Fruit fly (Drosophila melanogaster) whole organism, embryonic: ENCODE data around the gene Vps2.
A peak's percentile ranks its signal among the peaks of the same experiment; 100 is the strongest.

ENCODE experiments used
- CG11398 ChIP-seq: fragments of 200-800 bp; sonication (Bioruptor generic); optimal IDR thresholded peaks from 2 replicates; lab custom pipeline; 2016; ENCODE audit warnings: missing biosample characterization, missing genetic modification characterization
- CG11504 ChIP-seq: fragments of 200-800 bp; sonication (Bioruptor generic); optimal IDR thresholded peaks from 3 replicates; lab custom pipeline; 2019; ENCODE audit warnings: missing biosample characterization, mild to moderate bottlenecking, missing genetic modification characterization, moderate library complexity
- CG12155 ChIP-seq: fragments of 200-800 bp; sonication (Bioruptor generic); optimal IDR thresholded peaks from 3 replicates; lab custom pipeline; 2016; ENCODE audit warnings: missing biosample characterization, missing genetic modification characterization
- CG14667 ChIP-seq: fragments of 200-800 bp; sonication (Bioruptor generic); IDR thresholded peaks from 2 replicates; pipeline ENCODE4 v1.3.6; 2022; ENCODE audit warnings: missing biosample characterization, missing genetic modification characterization
- CG1602 ChIP-seq: fragments of 200-800 bp; sonication (Bioruptor generic); optimal IDR thresholded peaks from 3 replicates; lab custom pipeline; 2016; ENCODE audit warnings: missing biosample characterization, missing genetic modification characterization
- CG17328 ChIP-seq: fragments of 200-800 bp; sonication (Bioruptor generic); IDR thresholded peaks from 2 replicates; pipeline ENCODE4 v1.3.6; 2022; ENCODE audit warnings: missing biosample characterization, missing genetic modification characterization
- CG17829 ChIP-seq: fragments of 200-800 bp; optimal IDR thresholded peaks from 2 replicates; lab custom pipeline; 2019; ENCODE audit warnings: missing biosample characterization, mild to moderate bottlenecking, missing genetic modification characterization, moderate library complexity
- CG18599 ChIP-seq: fragments of 200-800 bp; sonication (Bioruptor generic); optimal IDR thresholded peaks from 3 replicates; lab custom pipeline; 2017; ENCODE audit warnings: missing biosample characterization, missing genetic modification characterization, mild to moderate bottlenecking, moderate library complexity, missing genetic modification reagents
- CG18764 ChIP-seq: fragments of 200-800 bp; sonication (Bioruptor generic); optimal IDR thresholded peaks from 3 replicates; lab custom pipeline; 2016; ENCODE audit warnings: missing biosample characterization, missing genetic modification characterization
- CG31441 ChIP-seq: fragments of 200-800 bp; sonication (Bioruptor generic); IDR thresholded peaks from 2 replicates; pipeline ENCODE4 v1.3.6; 2022; ENCODE audit warnings: missing biosample characterization, missing genetic modification characterization
- CG3407 ChIP-seq: fragments of 200-800 bp; sonication (Bioruptor generic); optimal IDR thresholded peaks from 2 replicates; lab custom pipeline; 2018; ENCODE audit warnings: missing biosample characterization, mild to moderate bottlenecking, missing genetic modification characterization
- CG34422 ChIP-seq: fragments of 200-800 bp; sonication (Bioruptor generic); IDR thresholded peaks from 3 replicates; pipeline ENCODE4 v1.3.6; 2022; ENCODE audit warnings: missing biosample characterization, missing genetic modification characterization
- CG4424 ChIP-seq: fragments of 200-800 bp; sonication (Bioruptor generic); optimal IDR thresholded peaks from 3 replicates; lab custom pipeline; 2016; ENCODE audit warnings: missing biosample characterization, missing genetic modification characterization
- CG4707 ChIP-seq: fragments of 200-800 bp; sonication (Bioruptor generic); optimal IDR thresholded peaks from 2 replicates; lab custom pipeline; 2018; ENCODE audit warnings: missing biosample characterization, mild to moderate bottlenecking, missing genetic modification characterization, moderate library complexity
- CG4820 ChIP-seq: fragments of 200-800 bp; sonication (Bioruptor generic); optimal IDR thresholded peaks from 3 replicates; lab custom pipeline; 2016; ENCODE audit warnings: missing biosample characterization, missing genetic modification characterization
- CG4854 ChIP-seq: fragments of 200-800 bp; sonication (Bioruptor generic); optimal IDR thresholded peaks from 2 replicates; lab custom pipeline; 2016; ENCODE audit warnings: missing biosample characterization, missing genetic modification characterization, inconsistent platforms
- CG6689 ChIP-seq: fragments of 200-800 bp; sonication (Bioruptor generic); IDR thresholded peaks from 2 replicates; pipeline ENCODE4 v1.3.6; 2022; ENCODE audit warnings: missing biosample characterization, missing genetic modification characterization
- CG8359 ChIP-seq: fragments of 200-800 bp; sonication (Bioruptor generic); optimal IDR thresholded peaks from 2 replicates; lab custom pipeline; 2017; ENCODE audit warnings: missing biosample characterization, mild to moderate bottlenecking, missing genetic modification characterization, borderline replicate concordance
- CG8388 ChIP-seq: fragments of 200-800 bp; sonication (Bioruptor generic); optimal IDR thresholded peaks from 2 replicates; lab custom pipeline; 2019; ENCODE audit warnings: missing biosample characterization, mild to moderate bottlenecking, missing genetic modification characterization, moderate library complexity
- CG9727 ChIP-seq: fragments of 200-800 bp; sonication (Bioruptor generic); optimal IDR thresholded peaks from 3 replicates; lab custom pipeline; 2017; ENCODE audit warnings: missing biosample characterization, mild to moderate bottlenecking, missing genetic modification characterization
- D ChIP-seq, 2 experiments: fragments of 200-800 bp in 1 of 2; fragments of >200 bp in 1 of 2; sonication (Bioruptor generic) in 1 of 2; optimal IDR thresholded peaks; 2 replicates in 1 of 2; 3 replicates in 1 of 2; lab custom pipeline; 2017; ENCODE audit warnings: mild to moderate bottlenecking in 1 of 2, missing biosample characterization in 1 of 2, missing genetic modification characterization in 1 of 2, missing genetic modification reagents in 1 of 2
- Dbx ChIP-seq: fragments of 200-800 bp; sonication (Bioruptor generic); IDR thresholded peaks from 3 replicates; pipeline ENCODE4 v1.3.6; 2022; ENCODE audit warnings: missing biosample characterization, missing genetic modification characterization
- Dp ChIP-seq: fragments of 200-800 bp; sonication (Bioruptor generic); optimal IDR thresholded peaks from 2 replicates; lab custom pipeline; 2018; ENCODE audit warnings: missing biosample characterization, mild to moderate bottlenecking, missing genetic modification characterization, moderate library complexity
- H2.0 ChIP-seq: fragments of 200-800 bp; sonication (Bioruptor generic); IDR thresholded peaks from 2 replicates; pipeline ENCODE4 v1.3.6; 2022; ENCODE audit warnings: missing biosample characterization, missing genetic modification characterization
- HLH3B ChIP-seq: fragments of 200-800 bp; sonication (Bioruptor generic); IDR thresholded peaks from 2 replicates; pipeline ENCODE4 v1.3.6; 2022; ENCODE audit warnings: missing biosample characterization, missing genetic modification characterization
- Oli ChIP-seq: fragments of 200-800 bp; sonication (Bioruptor generic); optimal IDR thresholded peaks from 2 replicates; lab custom pipeline; 2018; ENCODE audit warnings: missing biosample characterization, mild to moderate bottlenecking, missing genetic modification characterization, moderate library complexity
- Optix ChIP-seq: fragments of 200-800 bp; sonication (Bioruptor generic); IDR thresholded peaks from 3 replicates; pipeline ENCODE4 v1.3.6; 2022; ENCODE audit warnings: missing biosample characterization, missing genetic modification characterization
- Ssrp ChIP-seq: fragments of 200-800 bp; sonication (Bioruptor generic); optimal IDR thresholded peaks from 2 replicates; lab custom pipeline; 2018; ENCODE audit warnings: missing biosample characterization, mild to moderate bottlenecking, missing genetic modification characterization, moderate library complexity
- ap ChIP-seq: fragments of 200-800 bp; sonication (Bioruptor generic); IDR thresholded peaks from 2 replicates; pipeline ENCODE4 v1.3.6; 2022; ENCODE audit warnings: missing biosample characterization, missing genetic modification characterization
- ara ChIP-seq: fragments of 200-800 bp; sonication (Bioruptor generic); IDR thresholded peaks from 2 replicates; pipeline ENCODE4 v1.3.6; 2022; ENCODE audit warnings: missing biosample characterization, missing genetic modification characterization
- bsh ChIP-seq, 2 experiments: fragments of 200-800 bp; sonication (Bioruptor generic); optimal IDR thresholded peaks; 2 replicates each; lab custom pipeline; 2017 to 2018; ENCODE audit warnings: mild to moderate bottlenecking in 2 of 2, missing biosample characterization in 2 of 2, missing genetic modification characterization in 2 of 2, moderate library complexity in 1 of 2
- ci ChIP-seq: fragments of 200-800 bp; sonication (Bioruptor generic); IDR thresholded peaks from 3 replicates; pipeline ENCODE4 v1.3.6; 2022; ENCODE audit warnings: missing biosample characterization, missing genetic modification characterization
- dati ChIP-seq: fragments of 200-800 bp; sonication (Bioruptor generic); IDR thresholded peaks from 2 replicates; pipeline ENCODE4 v1.3.6; 2022; ENCODE audit warnings: missing biosample characterization, missing genetic modification characterization
- dmrt11E ChIP-seq: fragments of 200-800 bp; sonication (Bioruptor generic); optimal IDR thresholded peaks from 3 replicates; lab custom pipeline; 2018; ENCODE audit warnings: missing biosample characterization, mild to moderate bottlenecking, missing genetic modification characterization, moderate library complexity
- dpn ChIP-seq, 2 experiments: fragments of 200-800 bp; sonication (Bioruptor generic); optimal IDR thresholded peaks; 3 replicates each; lab custom pipeline; 2016; ENCODE audit warnings: missing biosample characterization in 2 of 2, missing genetic modification characterization in 2 of 2
- fd96Cb ChIP-seq: fragments of 200-800 bp; sonication (Bioruptor generic); optimal IDR thresholded peaks from 2 replicates; lab custom pipeline; 2018; ENCODE audit warnings: missing biosample characterization, mild to moderate bottlenecking, missing genetic modification characterization, moderate library complexity
- gem ChIP-seq: fragments of 200-800 bp; sonication (Bioruptor generic); optimal IDR thresholded peaks from 2 replicates; lab custom pipeline; 2019; ENCODE audit warnings: missing biosample characterization, mild to moderate bottlenecking, missing genetic modification characterization, moderate library complexity
- gsb ChIP-seq: fragments of 200-800 bp; sonication (Bioruptor generic); IDR thresholded peaks from 2 replicates; pipeline ENCODE4 v1.3.6; 2022; ENCODE audit warnings: missing biosample characterization, missing genetic modification characterization
- hkb ChIP-seq, 2 experiments: fragments of 200-800 bp in 1 of 2; fragments of >200 bp in 1 of 2; sonication (Bioruptor generic) in 1 of 2; IDR thresholded peaks in 1 of 2; optimal IDR thresholded peaks in 1 of 2; 2 replicates each; pipeline versions ENCODE4 v1.3.6 to Lab custom; 2017 to 2022; ENCODE audit warnings: missing biosample characterization in 1 of 2, missing genetic modification characterization in 1 of 2
- lmd ChIP-seq: fragments of 200-800 bp; sonication (Bioruptor generic); IDR thresholded peaks from 2 replicates; pipeline ENCODE4 v1.3.6; 2022; ENCODE audit warnings: missing biosample characterization, missing genetic modification characterization
- nmo ChIP-seq: fragments of 200-800 bp; sonication (Bioruptor generic); optimal IDR thresholded peaks from 2 replicates; lab custom pipeline; 2018; ENCODE audit warnings: missing biosample characterization, mild to moderate bottlenecking, missing genetic modification characterization, moderate library complexity
- otp ChIP-seq: fragments of 200-800 bp; sonication (Bioruptor generic); IDR thresholded peaks from 3 replicates; pipeline ENCODE4, ENCODE4 v1.3.6; 2022; ENCODE audit warnings: missing biosample characterization, missing genetic modification characterization
- pan ChIP-seq, 4 experiments: fragments of >200 bp in 3 of 4; fragments of 200-800 bp in 1 of 4; sonication (Bioruptor generic) in 1 of 4; optimal IDR thresholded peaks in 3 of 4; IDR thresholded peaks in 1 of 4; 2 replicates each; pipeline versions ENCODE4 v1.3.6 to Lab custom; 2017 to 2022; ENCODE audit warnings: missing biosample characterization in 2 of 4, missing genetic modification characterization in 2 of 4, mixed read lengths in 1 of 4
- peb ChIP-seq: fragments of 200-800 bp; sonication (Bioruptor generic); IDR thresholded peaks from 2 replicates; pipeline ENCODE4 v1.3.6; 2022; ENCODE audit warnings: missing biosample characterization, missing genetic modification characterization
- row ChIP-seq: fragments of 200-800 bp; sonication (Bioruptor generic); IDR thresholded peaks from 3 replicates; pipeline ENCODE4 v1.3.6; 2022; ENCODE audit warnings: missing biosample characterization, missing genetic modification characterization
- sens ChIP-seq: fragments of 200-800 bp; sonication (Bioruptor generic); peaks from one replicate; lab custom pipeline; 2016; ENCODE audit warnings: missing biosample characterization, missing genetic modification characterization
- seq ChIP-seq: fragments of 200-800 bp; sonication (Bioruptor generic); IDR thresholded peaks from 2 replicates; pipeline ENCODE4 v1.3.6; 2022; ENCODE audit warnings: missing biosample characterization, missing genetic modification characterization
- sisA ChIP-seq: fragments of 200-800 bp; sonication (Bioruptor generic); IDR thresholded peaks from 2 replicates; pipeline ENCODE4 v1.3.6; 2022; ENCODE audit warnings: missing biosample characterization, missing genetic modification characterization

Vps2 gene

DNA sequence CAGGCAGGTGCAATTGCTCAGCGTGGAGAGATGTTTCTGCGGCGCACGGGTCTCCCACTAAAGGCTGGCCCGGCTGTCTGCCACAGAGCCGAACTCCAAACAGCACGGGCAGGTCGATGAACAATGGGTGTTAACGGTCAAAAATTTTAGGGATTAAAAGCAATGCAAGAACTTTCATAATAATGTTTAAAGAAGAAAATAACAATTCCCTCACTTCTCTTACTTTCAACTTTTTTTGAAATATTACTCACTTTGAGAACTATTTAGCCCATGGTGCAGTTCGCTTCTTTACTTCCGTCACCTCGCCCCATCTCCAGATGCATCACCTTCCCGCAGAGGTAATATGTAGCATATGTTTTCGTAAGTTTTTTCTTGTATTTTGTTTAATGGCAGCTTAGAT lies 19.9 kb downstream of the Vps2 start (continued):
- no peak for TF ChIP-seq gsb
- TF ChIP-seq CG4424 (GFP tag; lab: Kevin White, UChicago) = peak; percentile 29
- TF ChIP-seq CG34422 = 0 out of 3 replicates have a peak, but pooled peaks have one; percentile 47
- no peak for TF ChIP-seq CG11398
- 0 out of 2 replicates have a peak, but pooled peaks have one; percentile 16 for TF ChIP-seq sisA
- peak; percentile 14 for TF ChIP-seq CG9727 (GFP tag; lab: Kevin White, UChicago)
- TF ChIP-seq CG6689 (GFP tag; lab: Robert Waterston, UW) = peak; percentile 57
- TF ChIP-seq hkb (optimal IDR thresholded peaks at IDR 0.05; lab: Kevin White, UChicago) = no peak
- TF ChIP-seq hkb (GFP tag; IDR thresholded peaks at IDR 0.05; lab: Robert Waterston, UW) = 0 out of 2 replicates have a peak, but pooled peaks have one; percentile 42
- TF ChIP-seq lmd (GFP tag; lab: Robert Waterston, UW) = peak; percentile 44; the same call in 1 of the 2 replicates
- TF ChIP-seq sens (GFP tag; lab: Kevin White, UChicago) = peak; percentile 85
- TF ChIP-seq seq = no peak
- peak; percentile 39 for TF ChIP-seq CG11504 (tag; lab: Kevin White, UChicago)
- peak; percentile 51 for TF ChIP-seq dmrt11E (tag; lab: Kevin White, UChicago)
- peak; percentile 18 for TF ChIP-seq CG8388 (GFP tag; lab: Kevin White, UChicago)
- peak; percentile 35; the same call in 1 of the 2 replicates for TF ChIP-seq peb (GFP tag; lab: Robert Waterston, UW)
- TF ChIP-seq bsh (GFP tag; optimal IDR thresholded peaks at IDR 0.05; lab: Kevin White, UChicago) = peak; percentile 51 to 72
- TF ChIP-seq CG18599 (GFP tag; lab: Kevin White, UChicago) = no peak
- TF ChIP-seq CG3407 = peak; percentile 5
- 0 out of 2 replicates have a peak, but pooled peaks have one; percentile 16 for TF ChIP-seq H2.0 (GFP tag; lab: Robert Waterston, UW)
- TF ChIP-seq Optix = 0 out of 3 replicates have a peak, but pooled peaks have one; percentile 36
- peak; percentile 32 for TF ChIP-seq nmo (GFP tag; lab: Kevin White, UChicago)
- TF ChIP-seq row = peak; percentile 48; the same call in 1 of the 3 replicates
- TF ChIP-seq D (optimal IDR thresholded peaks at IDR 0.05; lab: Kevin White, UChicago) = no peak
- peak; percentile 25 for TF ChIP-seq D (GFP tag; optimal IDR thresholded peaks at IDR 0.05; lab: Kevin White, UChicago)
- TF ChIP-seq Oli (tag; lab: Kevin White, UChicago) = peak; percentile 41
- TF ChIP-seq CG18764 (GFP tag; lab: Kevin White, UChicago) = no peak
- no peak for TF ChIP-seq pan (optimal IDR thresholded peaks at IDR 0.05; lab: Kevin White, UChicago)
- TF ChIP-seq pan (GFP tag; optimal IDR thresholded peaks at IDR 0.05 in 1 of 2, IDR thresholded peaks at IDR 0.05 in 1 of 2) = peak in 1 of 2 experiments; percentile 50
- TF ChIP-seq CG4707 (GFP tag; lab: Kevin White, UChicago) = peak; percentile 31
- TF ChIP-seq fd96Cb = peak; percentile 28
- TF ChIP-seq otp = 0 out of 3 replicates have a peak, but pooled peaks have one; percentile 22
- no peak for TF ChIP-seq CG4820 (GFP tag; lab: Kevin White, UChicago)
- TF ChIP-seq Dbx (GFP tag; lab: Robert Waterston, UW) = no peak
- peak; percentile 69 for TF ChIP-seq CG17328
- TF ChIP-seq CG17829 = peak; percentile 20
- no peak for TF ChIP-seq Dp (GFP tag; lab: Kevin White, UChicago)
- no peak for TF ChIP-seq CG8359 (GFP tag; lab: Kevin White, UChicago)
- TF ChIP-seq ara (GFP tag; lab: Robert Waterston, UW) = peak; percentile 57; the same call in 1 of the 2 replicates
- no peak for TF ChIP-seq CG12155
- no peak for TF ChIP-seq CG4854 (GFP tag; lab: Kevin White, UChicago)
- TF ChIP-seq CG1602 = peak; percentile 15
- TF ChIP-seq ci = peak; percentile 79
- peak; percentile 34; the same call in 1 of the 2 replicates for TF ChIP-seq ap (GFP tag; lab: Robert Waterston, UW)
- TF ChIP-seq CG31441 (GFP tag; lab: Robert Waterston, UW) = peak; percentile 24; the same call in 1 of the 2 replicates
- TF ChIP-seq dpn (GFP tag; optimal IDR thresholded peaks at IDR 0.05; lab: Kevin White, UChicago) = peak in 1 of 2 experiments; percentile 6
- TF ChIP-seq CG14667 (GFP tag; lab: Robert Waterston, UW) = peak; percentile 34
- peak; percentile 39 for TF ChIP-seq Ssrp (tag; lab: Kevin White, UChicago)
- peak; percentile 46; the same call in 1 of the 2 replicates for TF ChIP-seq HLH3B
- peak; percentile 51 for TF ChIP-seq gem (tag; lab: Kevin White, UChicago)
- no peak for TF ChIP-seq dati
